Worm (Caenorhabditis elegans): ENCODE measurements around the gene chil-6.

chil-6 gene

ce11 chrII:9829108-9829507 lies 28.6 kb downstream of the chil-6 start, which contains the start of gene ZK938.1:
Gene ZK938.1 (plus strand): TSS chrII:9829408.
- no peak for TF ChIP-seq ceh-28 (tag; optimal IDR thresholded peaks at IDR 0.05)
- TF ChIP-seq nhr-67 (tag; optimal IDR thresholded peaks at IDR 0.05): no peak
- no peak for TF ChIP-seq ceh-9 (tag; optimal IDR thresholded peaks at IDR 0.05)
- TF ChIP-seq nhr-11 (tag; optimal IDR thresholded peaks at IDR 0.05): no peak
- TF ChIP-seq lin-15B (tag; optimal IDR thresholded peaks at IDR 0.05): no peak
- no peak for TF ChIP-seq fos-1 (tag; optimal IDR thresholded peaks at IDR 0.05)
- TF ChIP-seq egl-5 (tag; optimal IDR thresholded peaks at IDR 0.05): no peak
- no peak for TF ChIP-seq nhr-25 (tag; optimal IDR thresholded peaks at IDR 0.05)
- TF ChIP-seq daf-12 (tag; optimal IDR thresholded peaks at IDR 0.05): no peak
- no peak for TF ChIP-seq R02D3.7 (tag; optimal IDR thresholded peaks at IDR 0.05)
- TF ChIP-seq nfya-1 (tag; optimal IDR thresholded peaks at IDR 0.05; ENCODE audit: insufficient read depth): no peak
- TF ChIP-seq nhr-28 (tag; optimal IDR thresholded peaks at IDR 0.05): no peak
- TF ChIP-seq sea-2 (GFP tag; optimal IDR thresholded peaks at IDR 0.05): no peak
- no peak for TF ChIP-seq egl-27 (tag; optimal IDR thresholded peaks at IDR 0.05)
- TF ChIP-seq unc-39 (tag; optimal IDR thresholded peaks at IDR 0.05): no peak
- no peak for TF ChIP-seq mdl-1 (tag; optimal IDR thresholded peaks at IDR 0.05)
- TF ChIP-seq zag-1 (tag; optimal IDR thresholded peaks at IDR 0.05): no peak
- no peak for TF ChIP-seq nhr-77 (tag; optimal IDR thresholded peaks at IDR 0.05)
- TF ChIP-seq nhr-23 (tag; optimal IDR thresholded peaks at IDR 0.05): no peak

- TF ChIP-seq nhr-237 (tag; optimal IDR thresholded peaks at IDR 0.05) (no peak), skn-1 (tag; optimal IDR thresholded peaks at IDR 0.05) (no peak), ama-1 (optimal IDR thresholded peaks at IDR 0.05) (no peak), snpc-4 (tag; optimal IDR thresholded peaks at IDR 0.05) (no peak), fos-1 (tag; optimal IDR thresholded peaks at IDR 0.05) (no peak), nhr-12 (tag; optimal IDR thresholded peaks at IDR 0.05) (no peak), sea-2 (GFP tag; optimal IDR thresholded peaks at IDR 0.05) (no peak), egl-27 (tag; optimal IDR thresholded peaks at IDR 0.05) (no peak)
These were observed 29.2 kb downstream of the chil-6 start for ce11 chrII:9828502-9828901.

- TF ChIP-seq R02D3.7 (tag; optimal IDR thresholded peaks at IDR 0.05) (no peak), ztf-4 (tag; optimal IDR thresholded peaks at IDR 0.05) (no peak), jun-1 (tag; optimal IDR thresholded peaks at IDR 0.05) (no peak), sea-2 (GFP tag; optimal IDR thresholded peaks at IDR 0.05) (no peak), elt-3 (tag; optimal IDR thresholded peaks at IDR 0.05) (no peak), egl-27 (tag; optimal IDR thresholded peaks at IDR 0.05) (no peak)
These were observed 29.8 kb downstream of the chil-6 start, which contains the start of gene eyg-1 for ce11 chrII:9827852-9828251. Gene eyg-1 (minus strand): TSS chrII:9827952.

ce11 chrII:9826946-9827345 lies 30.7 kb downstream of the chil-6 start:
- no peak for TF ChIP-seq nhr-25 (tag; optimal IDR thresholded peaks at IDR 0.05)
- no peak for TF ChIP-seq egl-27 (tag; optimal IDR thresholded peaks at IDR 0.05)
- TF ChIP-seq fkh-10 (GFP tag; optimal IDR thresholded peaks at IDR 0.05): no peak
- no peak for TF ChIP-seq ztf-4 (tag; optimal IDR thresholded peaks at IDR 0.05)
- TF ChIP-seq fos-1 (tag; optimal IDR thresholded peaks at IDR 0.05): no peak
- TF ChIP-seq lin-39 (tag; optimal IDR thresholded peaks at IDR 0.05): no peak
- no peak for TF ChIP-seq unc-62 (GFP tag; optimal IDR thresholded peaks at IDR 0.05)
- TF ChIP-seq ceh-28 (tag; optimal IDR thresholded peaks at IDR 0.05): no peak
- no peak for TF ChIP-seq skn-1 (tag; optimal IDR thresholded peaks at IDR 0.05)
- no peak for TF ChIP-seq nhr-28 (tag; optimal IDR thresholded peaks at IDR 0.05)
- TF ChIP-seq mdl-1 (tag; optimal IDR thresholded peaks at IDR 0.05): no peak
- no peak for TF ChIP-seq ZK546.5 (tag; optimal IDR thresholded peaks at IDR 0.05)
- no peak for TF ChIP-seq ceh-82 (tag; optimal IDR thresholded peaks at IDR 0.05)
- TF ChIP-seq nhr-67 (tag; optimal IDR thresholded peaks at IDR 0.05): no peak
- TF ChIP-seq nhr-43 (tag; optimal IDR thresholded peaks at IDR 0.05; ENCODE audit: poor library complexity, severe bottlenecking): no peak

ce11 chrII:9807519-9807972 lies 50.1 kb downstream of the chil-6 start, which contains the start of gene cyp-13A8:
Gene cyp-13A8 (minus strand): TSS chrII:9807569.
- no peak for TF ChIP-seq mml-1 (tag; optimal IDR thresholded peaks at IDR 0.05)
- TF ChIP-seq elt-3 (tag; optimal IDR thresholded peaks at IDR 0.05): peak in 1 of 3 experiments; percentile 14
- no peak for TF ChIP-seq eor-1 (tag; optimal IDR thresholded peaks at IDR 0.05)
- TF ChIP-seq nhr-28 (tag; optimal IDR thresholded peaks at IDR 0.05): no peak
- no peak for TF ChIP-seq ceh-82 (tag; optimal IDR thresholded peaks at IDR 0.05)
- no peak for TF ChIP-seq nhr-23 (tag; optimal IDR thresholded peaks at IDR 0.05)
- peak; percentile 74 for TF ChIP-seq elt-2 (tag; optimal IDR thresholded peaks at IDR 0.05)
- no peak for TF ChIP-seq R02D3.7 (tag; optimal IDR thresholded peaks at IDR 0.05)
- no peak for TF ChIP-seq ceh-9 (tag; optimal IDR thresholded peaks at IDR 0.05)
- TF ChIP-seq ztf-4 (tag; optimal IDR thresholded peaks at IDR 0.05): no peak
- TF ChIP-seq ztf-11 (tag; optimal IDR thresholded peaks at IDR 0.05): no peak
- TF ChIP-seq pqm-1 (tag; optimal IDR thresholded peaks at IDR 0.05): peak; percentile 89
- no peak for TF ChIP-seq fos-1 (tag; optimal IDR thresholded peaks at IDR 0.05)
- TF ChIP-seq daf-12 (tag; optimal IDR thresholded peaks at IDR 0.05): no peak
- no peak for TF ChIP-seq jun-1 (tag; optimal IDR thresholded peaks at IDR 0.05)
- TF ChIP-seq unc-62 (GFP tag; optimal IDR thresholded peaks at IDR 0.05): no peak
- TF ChIP-seq mdl-1 (tag; optimal IDR thresholded peaks at IDR 0.05): no peak
- TF ChIP-seq nhr-25 (tag; optimal IDR thresholded peaks at IDR 0.05): no peak
- TF ChIP-seq nhr-43 (tag; optimal IDR thresholded peaks at IDR 0.05; ENCODE audit: poor library complexity, severe bottlenecking): no peak
- no peak for TF ChIP-seq lin-39 (tag; optimal IDR thresholded peaks at IDR 0.05)
